Worm (Caenorhabditis elegans) whole organism, young adult: ENCODE measurements around the gene F36H1.12.

Source experiments
- egl-18 ChIP-seq: fragments of 200-800 bp; sonication (Bioruptor generic); IDR thresholded peaks from 2 replicates; pipeline ENCODE4 v1.3.6; 2022; ENCODE audit warnings: missing genetic modification reagents, missing genetic modification characterization, missing compliant biosample characterization
- hsf-1 ChIP-seq: fragments of 200-800 bp; sonication (Bioruptor generic); IDR thresholded peaks from 2 replicates; pipeline ENCODE4 v1.3.6; 2022; ENCODE audit warnings: missing genetic modification reagents, missing genetic modification characterization, missing compliant biosample characterization
- nfya-1 ChIP-seq: sonication (generic microtip); optimal IDR thresholded peaks from 2 replicates; lab custom pipeline; 2017; ENCODE audit warnings: antibody characterized with exemption, missing compliant biosample characterization, missing genetic modification characterization, borderline replicate concordance; ENCODE audit not compliant: insufficient read depth
- pha-4 ChIP-seq: fragments of 150-350 bp; sonication (generic microtip); optimal IDR thresholded peaks from 2 replicates; lab custom pipeline; 2014; ENCODE audit warnings: missing biosample characterization, missing genetic modification reagents, missing genetic modification characterization
- zim-3 ChIP-seq: sonication (generic microtip); optimal IDR thresholded peaks from 2 replicates; lab custom pipeline; 2017; ENCODE audit warnings: mild to moderate bottlenecking, missing genetic modification characterization, moderate library complexity, missing compliant biosample characterization
- ztf-18 ChIP-seq: sonication (generic microtip); optimal IDR thresholded peaks from 2 replicates; lab custom pipeline; 2016; ENCODE audit warnings: missing genotype, mild to moderate bottlenecking, missing genetic modification characterization, missing compliant biosample characterization

ce11 chrIV:11008996-11009395 is 44.5 kb downstream of the F36H1.12 start, which contains the start of gene F13H10.6:
- no peak for TF ChIP-seq ztf-18 (tag; lab: Kevin White, UChicago)
- no peak for TF ChIP-seq hsf-1 (GFP tag; lab: Robert Waterston, UW)
- no peak for TF ChIP-seq egl-18 (GFP tag; lab: Robert Waterston, UW)
- no peak for TF ChIP-seq zim-3 (tag; lab: Kevin White, UChicago)
- no peak for TF ChIP-seq nfya-1 (tag; lab: Kevin White, UChicago)
- TF ChIP-seq pha-4, result no peak
